In genomic region chr3L:9762036-9762597, dm6 we compare ENCODE assay signal across 2 fruit fly cellular contexts.
TF ChIP-seq lines count a peak whose summit lies in the region.

No protein-coding gene starts in this region.

TF ChIP-seq in whole organism, embryonic, 481 proteins besides CTCF, POLR2A, EP300 and RAD21 (continued from another document and continues in another):
- no peak for TF ChIP-seq CG15269 (tag; optimal IDR thresholded peaks at IDR 0.05; lab: Kevin White, UChicago)
- peak; percentile 8 for TF ChIP-seq tap (tag; optimal IDR thresholded peaks at IDR 0.05; lab: Kevin White, UChicago)
- no peak for TF ChIP-seq ssp (GFP tag; IDR thresholded peaks at IDR 0.05; lab: Robert Waterston, UW)
- TF ChIP-seq Fer3 (tag; optimal IDR thresholded peaks at IDR 0.05; lab: Kevin White, UChicago), result peak; percentile 15
- no peak for TF ChIP-seq Hmx (GFP tag; optimal IDR thresholded peaks at IDR 0.05; lab: Kevin White, UChicago)
- TF ChIP-seq emc (GFP tag; optimal IDR thresholded peaks at IDR 0.05; lab: Kevin White, UChicago), result no peak
- no peak for TF ChIP-seq Ssrp (tag; optimal IDR thresholded peaks at IDR 0.05; lab: Kevin White, UChicago)
- no peak for TF ChIP-seq CG32767 (GFP tag; IDR thresholded peaks at IDR 0.05; lab: Robert Waterston, UW)
- TF ChIP-seq pzg (GFP tag; optimal IDR thresholded peaks at IDR 0.05; lab: Kevin White, UChicago), result no peak
- no peak for TF ChIP-seq ac (GFP tag; optimal IDR thresholded peaks at IDR 0.05; lab: Kevin White, UChicago)
- no peak for TF ChIP-seq luna (GFP tag; optimal IDR thresholded peaks at IDR 0.05; lab: Kevin White, UChicago)
- no peak for TF ChIP-seq CG31441 (GFP tag; IDR thresholded peaks at IDR 0.05; lab: Robert Waterston, UW)
- peak; percentile 22 for TF ChIP-seq bcd (GFP tag; optimal IDR thresholded peaks at IDR 0.05; lab: Kevin White, UChicago)
- no peak for TF ChIP-seq CG7786 (GFP tag; optimal IDR thresholded peaks at IDR 0.05; lab: Kevin White, UChicago)
- TF ChIP-seq Nf-YC (tag; optimal IDR thresholded peaks at IDR 0.05; lab: Kevin White, UChicago), result no peak
- no peak for TF ChIP-seq jumu (GFP tag; optimal IDR thresholded peaks at IDR 0.05; lab: Kevin White, UChicago)
- peak; percentile 25 for TF ChIP-seq Fer1 (GFP tag; optimal IDR thresholded peaks at IDR 0.05; lab: Kevin White, UChicago)
- TF ChIP-seq CG17359 (tag; optimal IDR thresholded peaks at IDR 0.05; lab: Kevin White, UChicago), result peak; percentile 4
- TF ChIP-seq sc (optimal IDR thresholded peaks at IDR 0.05; lab: Kevin White, UChicago), result no peak
- no peak for TF ChIP-seq sc (GFP tag; optimal IDR thresholded peaks at IDR 0.05; lab: Kevin White, UChicago)
- TF ChIP-seq pum (GFP tag; optimal IDR thresholded peaks at IDR 0.05; lab: Kevin White, UChicago), result no peak
- TF ChIP-seq NfI (GFP tag; optimal IDR thresholded peaks at IDR 0.05; lab: Kevin White, UChicago), result peak; percentile 32
- TF ChIP-seq CG4820 (GFP tag; optimal IDR thresholded peaks at IDR 0.05; lab: Kevin White, UChicago), result no peak
- no peak for TF ChIP-seq CG7963 (GFP tag; IDR thresholded peaks at IDR 0.05; lab: Robert Waterston, UW; ENCODE audit: partially characterized antibody)
- TF ChIP-seq CG15073 (GFP tag; optimal IDR thresholded peaks at IDR 0.05; lab: Kevin White, UChicago), result no peak
- no peak for TF ChIP-seq CG4854 (GFP tag; optimal IDR thresholded peaks at IDR 0.05; lab: Kevin White, UChicago)
- TF ChIP-seq Dek (tag; optimal IDR thresholded peaks at IDR 0.05; lab: Kevin White, UChicago), result no peak
- no peak for TF ChIP-seq CG6689 (GFP tag; IDR thresholded peaks at IDR 0.05; lab: Robert Waterston, UW)
- no peak for TF ChIP-seq CG9727 (GFP tag; optimal IDR thresholded peaks at IDR 0.05; lab: Kevin White, UChicago)
- TF ChIP-seq CG12744 (GFP tag; optimal IDR thresholded peaks at IDR 0.05; lab: Kevin White, UChicago), result no peak
- no peak for TF ChIP-seq twi (tag; optimal IDR thresholded peaks at IDR 0.05; lab: Kevin White, UChicago)
- no peak for TF ChIP-seq CG34422 (GFP tag; IDR thresholded peaks at IDR 0.05; lab: Robert Waterston, UW)
- no peak for TF ChIP-seq CG1792 (GFP tag; optimal IDR thresholded peaks at IDR 0.05; lab: Kevin White, UChicago)
- no peak for TF ChIP-seq Taf1 (GFP tag; IDR thresholded peaks at IDR 0.05; lab: Robert Waterston, UW)
- TF ChIP-seq oc (tag; optimal IDR thresholded peaks at IDR 0.05; lab: Kevin White, UChicago), result no peak
- no peak for TF ChIP-seq mld (GFP tag; IDR thresholded peaks at IDR 0.05; lab: Robert Waterston, UW; ENCODE audit: partially characterized antibody)
- TF ChIP-seq wor (GFP tag; IDR thresholded peaks at IDR 0.05; lab: Robert Waterston, UW), result no peak
- peak; percentile 82 for TF ChIP-seq scrt (GFP tag; optimal IDR thresholded peaks at IDR 0.05; lab: Kevin White, UChicago)
- TF ChIP-seq Atf3 (GFP tag; optimal IDR thresholded peaks at IDR 0.05; lab: Kevin White, UChicago), result no peak
- no peak for TF ChIP-seq Bdp1 (GFP tag; optimal IDR thresholded peaks at IDR 0.05; lab: Kevin White, UChicago)
- no peak for TF ChIP-seq CG2202 (tag; optimal IDR thresholded peaks at IDR 0.05; lab: Kevin White, UChicago)
- peak; percentile 8 for TF ChIP-seq Dp (GFP tag; optimal IDR thresholded peaks at IDR 0.05; lab: Kevin White, UChicago)
- no peak for TF ChIP-seq CG13296 (GFP tag; optimal IDR thresholded peaks at IDR 0.05; lab: Kevin White, UChicago)
- TF ChIP-seq Oaz (GFP tag; IDR thresholded peaks at IDR 0.05; lab: Robert Waterston, UW), result no peak
- TF ChIP-seq CG4360 (GFP tag; IDR thresholded peaks at IDR 0.05; lab: Robert Waterston, UW), result peak; percentile 46; the same call in 1 of the 2 replicates
- peak; percentile 8 for TF ChIP-seq cwo (GFP tag; optimal IDR thresholded peaks at IDR 0.05; lab: Kevin White, UChicago)
- no peak for TF ChIP-seq CG8944 (GFP tag; optimal IDR thresholded peaks at IDR 0.05; lab: Kevin White, UChicago)
- no peak for TF ChIP-seq crp (GFP tag; optimal IDR thresholded peaks at IDR 0.05; lab: Kevin White, UChicago)
- no peak for TF ChIP-seq gem (tag; optimal IDR thresholded peaks at IDR 0.05; lab: Kevin White, UChicago)
- TF ChIP-seq E2f2 (GFP tag; IDR thresholded peaks at IDR 0.05; lab: Robert Waterston, UW), result no peak
- no peak for TF ChIP-seq CG11398 (GFP tag; optimal IDR thresholded peaks at IDR 0.05; lab: Kevin White, UChicago)
- no peak for TF ChIP-seq CG12299 (tag; optimal IDR thresholded peaks at IDR 0.05; lab: Kevin White, UChicago)
- no peak for TF ChIP-seq hth (optimal IDR thresholded peaks at IDR 0.05; lab: Kevin White, UChicago)
- no peak for TF ChIP-seq CG14860 (GFP tag; IDR thresholded peaks at IDR 0.05; lab: Robert Waterston, UW; ENCODE audit: partially characterized antibody)
- no peak for TF ChIP-seq CG31224 (GFP tag; IDR thresholded peaks at IDR 0.05; lab: Robert Waterston, UW)
- TF ChIP-seq CG6765 (GFP tag; optimal IDR thresholded peaks at IDR 0.05; lab: Kevin White, UChicago), result no peak
- no peak for TF ChIP-seq vfl (GFP tag; optimal IDR thresholded peaks at IDR 0.05; lab: Kevin White, UChicago)
- peak; percentile 3 for TF ChIP-seq CG15514 (GFP tag; optimal IDR thresholded peaks at IDR 0.05; lab: Kevin White, UChicago)
- TF ChIP-seq CG10267 (tag; optimal IDR thresholded peaks at IDR 0.05; lab: Kevin White, UChicago), result no peak
- no peak for TF ChIP-seq dimm (GFP tag; IDR thresholded peaks at IDR 0.05; lab: Robert Waterston, UW)
- no peak for TF ChIP-seq Dip3 (GFP tag; optimal IDR thresholded peaks at IDR 0.05; lab: Kevin White, UChicago)
- no peak for TF ChIP-seq ind (GFP tag; optimal IDR thresholded peaks at IDR 0.05; lab: Kevin White, UChicago)
- TF ChIP-seq Mes4 (GFP tag; optimal IDR thresholded peaks at IDR 0.05; lab: Kevin White, UChicago), result peak; percentile 26
- peak; percentile 64 for TF ChIP-seq CG3163 (GFP tag; optimal IDR thresholded peaks at IDR 0.05; lab: Kevin White, UChicago)
- TF ChIP-seq Optix (GFP tag; IDR thresholded peaks at IDR 0.05; lab: Robert Waterston, UW), result no peak
- no peak for TF ChIP-seq Hsf (GFP tag; optimal IDR thresholded peaks at IDR 0.05; lab: Kevin White, UChicago)
- no peak for TF ChIP-seq dan (GFP tag; IDR thresholded peaks at IDR 0.05; lab: Robert Waterston, UW)
- TF ChIP-seq nau (GFP tag; optimal IDR thresholded peaks at IDR 0.05; lab: Kevin White, UChicago), result peak; percentile 29
- no peak for TF ChIP-seq Dad (GFP tag; optimal IDR thresholded peaks at IDR 0.05; lab: Kevin White, UChicago)
- no peak for TF ChIP-seq C15 (GFP tag; IDR thresholded peaks at IDR 0.05; lab: Robert Waterston, UW)

TF ChIP-seq in whole organism, prepupa, 60 proteins besides CTCF, POLR2A, EP300 and RAD21 (continued from another document):
- TF ChIP-seq CG8119 (GFP tag; IDR thresholded peaks at IDR 0.05; lab: Robert Waterston, UW) (peak; percentile 42; the same call in 1 of the 3 replicates), CG8632 (GFP tag; optimal IDR thresholded peaks at IDR 0.05; lab: Kevin White, UChicago) (no peak), CG6276 (GFP tag; optimal IDR thresholded peaks at IDR 0.05; lab: Kevin White, UChicago) (peak; percentile 75)
